Worm (Caenorhabditis elegans) whole organism, midembryonic: ENCODE data around the gene F38B7.10.

ENCODE experiments used
- T22C8.4 ChIP-seq: fragments of 200-800 bp; sonication (Bioruptor generic); IDR thresholded peaks from 2 replicates; pipeline ENCODE4 v1.3.6; 2022; ENCODE audit warnings: missing genetic modification characterization, missing compliant biosample characterization
- cog-1 ChIP-seq: sonication (generic microtip); optimal IDR thresholded peaks from 2 replicates; lab custom pipeline; 2016; ENCODE audit warnings: missing genetic modification characterization, missing compliant biosample characterization
- flt-1 ChIP-seq: fragments of 200-800 bp; sonication (Bioruptor generic); IDR thresholded peaks from 2 replicates; pipeline ENCODE4 v1.3.6; 2022; ENCODE audit warnings: missing genetic modification characterization, missing compliant biosample characterization
- klf-2 ChIP-seq: fragments of 200-800 bp; sonication (Bioruptor generic); conservative IDR thresholded peaks from 2 replicates; pipeline ENCODE4 v1.3.6; 2022; ENCODE audit warnings: missing genetic modification reagents, missing genetic modification characterization, missing compliant biosample characterization
- med-1 ChIP-seq: sonication (generic microtip); optimal IDR thresholded peaks from 2 replicates; lab custom pipeline; 2017; ENCODE audit warnings: missing genetic modification characterization, mild to moderate bottlenecking, missing compliant biosample characterization, antibody characterized with exemption, missing genetic modification reagents; ENCODE audit not compliant: insufficient read depth
- ref-1 ChIP-seq: fragments of 200-800 bp; sonication (Bioruptor generic); conservative IDR thresholded peaks from 2 replicates; pipeline ENCODE4 v1.3.6; 2022; ENCODE audit warnings: missing genetic modification reagents, missing genetic modification characterization, missing compliant biosample characterization
- tab-1 ChIP-seq: fragments of 200-800 bp; sonication (Bioruptor generic); IDR thresholded peaks from 2 replicates; pipeline ENCODE4 v1.3.6; 2022; ENCODE audit warnings: missing genetic modification characterization, missing compliant biosample characterization
- ztf-23 ChIP-seq: fragments of 200-800 bp; sonication (Bioruptor generic); IDR thresholded peaks from 2 replicates; pipeline ENCODE4 v1.3.6; 2022; ENCODE audit warnings: missing genetic modification reagents, missing genetic modification characterization, missing compliant biosample characterization
- ztf-29 ChIP-seq: fragments of 200-800 bp; sonication (Bioruptor generic); IDR thresholded peaks from 2 replicates; pipeline ENCODE4 v1.3.6; 2022; ENCODE audit warnings: missing genetic modification reagents, missing genetic modification characterization, missing compliant biosample characterization

F38B7.10 gene

DNA sequence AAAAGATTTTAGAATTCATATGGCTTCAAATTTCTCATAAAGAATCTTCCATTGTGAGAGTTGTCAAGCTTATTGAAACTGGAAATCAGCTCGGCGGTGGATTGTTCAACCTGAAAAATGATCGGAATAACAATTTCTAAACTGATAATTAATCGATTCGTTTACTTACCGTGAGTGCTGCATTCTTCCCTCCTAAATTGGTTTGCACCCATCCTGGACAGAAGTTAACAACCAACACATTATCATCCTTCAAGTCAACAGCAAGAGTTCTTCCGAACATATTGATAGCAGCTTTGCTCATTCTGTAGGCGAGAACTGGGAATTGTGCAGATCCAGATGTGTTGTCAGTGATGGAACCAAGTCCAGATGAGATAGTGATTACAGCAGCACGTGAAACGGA lies 30.2 kb upstream of the F38B7.10 start:
- TF ChIP-seq ztf-29 (GFP tag; lab: Robert Waterston, UW) (no peak), flt-1 (GFP tag; lab: Robert Waterston, UW) (no peak), ref-1 (GFP tag; lab: Robert Waterston, UW) (no peak), T22C8.4 (no peak), cog-1 (tag; lab: Kevin White, UChicago) (no peak), tab-1 (no peak), klf-2 (GFP tag; lab: Robert Waterston, UW) (no peak), med-1 (GFP tag; lab: Kevin White, UChicago) (no peak), ztf-23 (GFP tag; lab: Robert Waterston, UW) (no peak)

DNA sequence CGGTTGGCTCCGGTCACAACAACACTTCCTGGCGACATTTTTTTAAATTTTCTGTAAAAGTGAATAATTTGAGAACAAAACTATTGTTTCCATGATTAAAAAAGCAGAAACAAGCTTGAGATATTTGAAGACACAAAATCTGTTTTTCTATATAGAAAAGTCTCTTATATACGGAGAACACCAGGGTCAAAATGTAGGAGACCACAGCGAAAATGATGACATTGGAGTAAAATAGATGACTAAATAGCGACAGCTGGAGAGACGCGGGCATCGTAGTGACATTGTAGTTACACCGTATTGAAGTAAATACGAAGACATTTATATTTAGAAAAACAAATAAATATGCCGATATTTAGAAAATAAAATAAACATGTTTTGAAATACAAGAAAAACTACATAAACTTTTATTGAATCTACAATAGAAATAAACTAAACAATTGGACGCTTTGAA lies 29.2 kb upstream of the F38B7.10 start, which contains the start of gene sdz-8:
Gene sdz-8, minus strand, starts transcription at position 51 of the 451 bp plus-strand sequence.
- TF ChIP-seq med-1 (GFP tag; lab: Kevin White, UChicago) (no peak), ztf-29 (GFP tag; lab: Robert Waterston, UW) (no peak), cog-1 (tag; lab: Kevin White, UChicago) (no peak), ztf-23 (GFP tag; lab: Robert Waterston, UW) (no peak), tab-1 (no peak), flt-1 (GFP tag; lab: Robert Waterston, UW) (no peak), T22C8.4 (no peak), ref-1 (GFP tag; lab: Robert Waterston, UW) (no peak)

DNA sequence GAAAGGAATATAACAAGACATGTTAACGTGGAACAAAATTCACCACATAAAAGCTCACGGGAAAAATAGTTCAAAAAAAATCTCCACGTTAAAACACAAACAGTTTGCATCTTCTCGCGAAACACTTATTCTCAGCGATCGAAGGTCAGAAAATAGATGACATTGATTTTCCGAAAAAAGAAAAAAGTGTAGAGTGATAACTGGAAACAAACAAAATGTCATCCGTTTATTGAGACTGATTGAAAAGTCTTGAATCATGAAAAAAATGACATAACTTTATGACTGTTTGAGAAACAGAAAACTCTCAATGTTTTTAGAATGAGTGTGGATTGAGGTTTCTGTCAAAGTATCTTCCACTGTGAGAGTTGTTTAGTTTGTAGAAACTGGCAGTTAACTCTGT lies 27.5 kb upstream of the F38B7.10 start, which contains the start of gene C55A6.4:
Gene C55A6.4, minus strand, starts transcription at position 101 of the 400 bp plus-strand sequence.
- no peak for TF ChIP-seq klf-2 (GFP tag; lab: Robert Waterston, UW)
- no peak for TF ChIP-seq med-1 (GFP tag; lab: Kevin White, UChicago)
- TF ChIP-seq ztf-29 (GFP tag; lab: Robert Waterston, UW): no peak
- no peak for TF ChIP-seq T22C8.4
- TF ChIP-seq ztf-23 (GFP tag; lab: Robert Waterston, UW): no peak
- TF ChIP-seq flt-1 (GFP tag; lab: Robert Waterston, UW): no peak
- no peak for TF ChIP-seq ref-1 (GFP tag; lab: Robert Waterston, UW)
- no peak for TF ChIP-seq tab-1
- no peak for TF ChIP-seq cog-1 (tag; lab: Kevin White, UChicago)

DNA sequence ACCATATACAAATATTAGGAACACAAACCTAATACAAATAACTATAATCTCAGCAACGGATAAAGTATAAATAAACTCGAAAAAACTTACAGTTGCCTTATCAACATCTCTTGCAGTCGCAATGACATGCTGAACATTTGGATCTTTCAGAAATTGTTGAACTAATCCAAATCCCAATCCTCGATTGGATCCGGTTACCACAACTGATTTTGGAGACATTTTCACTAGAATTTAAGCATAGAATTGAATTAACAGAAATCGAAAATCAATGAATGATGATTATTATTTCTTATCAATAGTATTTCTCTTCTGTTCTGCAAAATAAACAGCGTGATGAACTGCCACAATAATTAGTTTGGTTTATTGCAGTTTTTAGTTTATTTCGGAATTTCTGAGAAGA lies 25.1 kb upstream of the F38B7.10 start, which contains the start of the genes C55A6.11 and C55A6.7:
Gene C55A6.11, plus strand, starts transcription at position 301 of the 400 bp plus-strand sequence.
Gene C55A6.7, minus strand, starts transcription at position 316 of the 400 bp plus-strand sequence.
- TF ChIP-seq cog-1 (tag; lab: Kevin White, UChicago): no peak
- TF ChIP-seq flt-1 (GFP tag; lab: Robert Waterston, UW): no peak
- TF ChIP-seq ztf-23 (GFP tag; lab: Robert Waterston, UW): no peak
- TF ChIP-seq tab-1: no peak
- TF ChIP-seq klf-2 (GFP tag; lab: Robert Waterston, UW): no peak
- TF ChIP-seq med-1 (GFP tag; lab: Kevin White, UChicago): no peak
- no peak for TF ChIP-seq T22C8.4
- TF ChIP-seq ref-1 (GFP tag; lab: Robert Waterston, UW): no peak
- TF ChIP-seq ztf-29 (GFP tag; lab: Robert Waterston, UW): no peak

DNA sequence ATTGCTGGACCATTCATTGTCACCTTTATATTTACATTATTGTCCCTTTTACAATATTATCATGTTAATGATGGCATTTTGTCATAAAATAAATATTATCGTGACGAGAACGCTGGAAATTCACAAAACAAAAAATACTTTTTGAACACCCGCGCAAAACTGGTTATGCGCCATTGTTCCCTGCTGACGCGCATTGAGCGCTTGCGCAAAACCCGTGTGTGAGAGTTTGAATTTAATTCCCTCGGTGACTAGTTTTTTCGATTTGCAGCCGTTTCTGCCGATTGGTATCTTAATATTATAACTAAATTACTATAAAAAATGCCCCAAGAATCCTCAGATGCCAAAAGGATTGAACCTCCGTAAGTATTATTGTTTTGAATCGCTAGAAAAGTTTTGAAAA lies 23.9 kb upstream of the F38B7.10 start, which contains the start of gene pafo-1:
Gene pafo-1, plus strand, starts transcription at position 256 of the 400 bp plus-strand sequence.
- peak; percentile 27 for TF ChIP-seq med-1 (GFP tag; lab: Kevin White, UChicago)
- TF ChIP-seq flt-1 (GFP tag; lab: Robert Waterston, UW): peak; percentile 67; the same call in 1 of the 2 replicates
- TF ChIP-seq cog-1 (tag; lab: Kevin White, UChicago): peak; percentile 52
- TF ChIP-seq tab-1: peak; percentile 30; the same call in 1 of the 2 replicates
- TF ChIP-seq ztf-23 (GFP tag; lab: Robert Waterston, UW): peak; percentile 78
- no peak for TF ChIP-seq klf-2 (GFP tag; lab: Robert Waterston, UW)

DNA sequence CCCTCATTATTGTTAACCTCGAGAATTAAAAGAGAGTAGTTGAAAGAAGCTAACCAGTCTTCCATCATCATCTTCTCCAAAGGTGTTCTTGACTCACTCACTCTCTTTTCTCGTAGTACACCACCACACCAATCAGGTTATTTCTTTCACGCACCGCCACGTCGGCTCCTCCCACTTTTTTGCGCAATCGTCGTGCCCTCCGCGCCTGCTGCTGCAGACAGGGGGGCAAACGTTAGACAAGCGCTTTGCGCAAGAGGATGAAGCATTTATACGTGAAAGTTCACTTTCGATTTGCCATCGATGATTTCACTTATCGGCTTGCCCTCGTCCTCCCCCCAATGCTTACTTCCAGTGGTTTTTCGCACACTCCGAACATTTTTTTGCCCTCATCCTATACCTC lies 20.0 kb upstream of the F38B7.10 start:
- no peak for TF ChIP-seq flt-1 (GFP tag; lab: Robert Waterston, UW)
- TF ChIP-seq T22C8.4: no peak
- TF ChIP-seq ztf-29 (GFP tag; lab: Robert Waterston, UW): no peak
- TF ChIP-seq med-1 (GFP tag; lab: Kevin White, UChicago): no peak
- TF ChIP-seq tab-1: no peak
- no peak for TF ChIP-seq ref-1 (GFP tag; lab: Robert Waterston, UW)
- no peak for TF ChIP-seq klf-2 (GFP tag; lab: Robert Waterston, UW)
- no peak for TF ChIP-seq cog-1 (tag; lab: Kevin White, UChicago)
- TF ChIP-seq ztf-23 (GFP tag; lab: Robert Waterston, UW): no peak

DNA sequence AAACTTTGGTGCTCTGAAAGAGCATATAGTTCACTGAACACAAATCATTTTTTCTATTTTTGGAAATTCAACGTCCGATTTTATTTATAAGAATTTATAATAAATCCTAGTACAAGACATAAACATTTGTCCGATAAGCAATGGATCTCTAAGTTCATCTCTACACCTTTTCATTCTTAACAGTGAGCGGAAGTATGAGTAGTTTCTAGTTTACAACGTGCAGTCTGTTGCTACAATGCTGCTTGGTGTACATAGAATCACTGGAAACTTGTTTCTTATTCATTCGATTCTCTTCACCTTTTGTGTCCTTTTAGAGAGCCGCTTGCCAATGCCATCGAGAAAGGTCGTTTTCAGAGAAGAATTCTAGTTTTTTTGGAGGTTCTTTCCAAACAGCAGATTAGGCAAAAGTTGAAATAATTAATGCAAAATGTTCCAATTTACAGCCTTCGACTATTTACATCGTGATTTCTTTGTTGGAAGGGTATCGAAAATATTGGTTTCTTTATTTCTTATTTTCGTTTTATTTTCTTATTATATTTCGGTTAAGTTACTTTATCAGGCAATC lies 18.3 kb upstream of the F38B7.10 start:
- TF ChIP-seq T22C8.4 (no peak), cog-1 (tag; lab: Kevin White, UChicago) (no peak), ref-1 (GFP tag; lab: Robert Waterston, UW) (no peak), klf-2 (GFP tag; lab: Robert Waterston, UW) (no peak), ztf-29 (GFP tag; lab: Robert Waterston, UW) (no peak), ztf-23 (GFP tag; lab: Robert Waterston, UW) (no peak), flt-1 (GFP tag; lab: Robert Waterston, UW) (no peak)

DNA sequence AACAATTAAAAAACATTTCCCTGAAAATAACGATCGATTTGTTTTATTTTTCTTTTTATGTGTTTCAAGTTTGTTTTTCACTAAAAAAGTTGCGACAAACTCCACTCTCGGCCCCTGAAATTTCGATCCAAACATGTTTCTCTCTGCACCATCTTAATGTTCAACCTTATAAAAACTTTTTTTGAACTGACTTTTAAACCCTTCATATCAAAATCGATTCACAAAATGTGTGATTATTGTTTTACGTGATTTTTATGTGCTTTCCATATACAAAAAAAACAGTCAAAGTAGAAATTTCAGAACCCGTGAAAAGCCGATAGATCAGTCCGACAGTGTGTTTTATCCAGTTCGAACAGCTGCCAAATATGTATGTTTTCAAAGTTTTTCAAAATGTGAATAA lies 17.8 kb upstream of the F38B7.10 start, which contains the start of gene ccch-1:
Gene ccch-1, plus strand, starts transcription at position 301 of the 400 bp plus-strand sequence.
- no peak for TF ChIP-seq ztf-23 (GFP tag; lab: Robert Waterston, UW)
- no peak for TF ChIP-seq klf-2 (GFP tag; lab: Robert Waterston, UW)
- no peak for TF ChIP-seq med-1 (GFP tag; lab: Kevin White, UChicago)
- no peak for TF ChIP-seq ref-1 (GFP tag; lab: Robert Waterston, UW)
- TF ChIP-seq flt-1 (GFP tag; lab: Robert Waterston, UW): no peak
- no peak for TF ChIP-seq cog-1 (tag; lab: Kevin White, UChicago)
- TF ChIP-seq T22C8.4: no peak
- TF ChIP-seq ztf-29 (GFP tag; lab: Robert Waterston, UW): no peak
- TF ChIP-seq tab-1: no peak
